Worm (Caenorhabditis elegans): ENCODE results near the gene apn-1.

- TF ChIP-seq ces-1 (GFP tag; optimal IDR thresholded peaks at IDR 0.05) (no peak), ztf-11 (tag; optimal IDR thresholded peaks at IDR 0.05) (no peak), nhr-76 (tag; optimal IDR thresholded peaks at IDR 0.05) (no peak)
Measured at ce11 chrII:8091528-8091927, 44.2 kb downstream of the apn-1 start.

All from whole organism, mixed stage, embryonic.